Fruit fly (Drosophila melanogaster): ENCODE measurements around the gene CG10431.
A peak's percentile ranks its signal among the peaks of the same experiment; 100 is the strongest.

The CG10431 gene

dm6 chr2L:19023972-19024743 lies 49.6 kb downstream of the CG10431 start (continued):
- TF ChIP-seq CG3919 (GFP tag; optimal IDR thresholded peaks at IDR 0.05) (peak; percentile 54), CG8119 (GFP tag; IDR thresholded peaks at IDR 0.05) (peak; percentile 57; the same call in 2 of the 3 replicates), Lpt (GFP tag; optimal IDR thresholded peaks at IDR 0.05) (no peak), Hr4 (GFP tag; optimal IDR thresholded peaks at IDR 0.05) (peak; percentile 48), ss (GFP tag; optimal IDR thresholded peaks at IDR 0.05) (peak; percentile 27 to 71), CG6854 (GFP tag; optimal IDR thresholded peaks at IDR 0.05) (no peak), dsx (GFP tag; optimal IDR thresholded peaks at IDR 0.05; ENCODE audit: poor library complexity, severe bottlenecking) (peak; percentile 69), Eip78C (GFP tag) (peak; percentile 90), esn (GFP tag; optimal IDR thresholded peaks at IDR 0.05) (peak; percentile 62), dac (GFP tag; optimal IDR thresholded peaks at IDR 0.05) (no peak), CG6808 (GFP tag; optimal IDR thresholded peaks at IDR 0.05) (peak; percentile 75), Eip93F (GFP tag; optimal IDR thresholded peaks at IDR 0.05) (no peak), fd85E (GFP tag; optimal IDR thresholded peaks at IDR 0.05) (no peak), pdm3 (GFP tag; optimal IDR thresholded peaks at IDR 0.05) (peak; percentile 46), achi (GFP tag; optimal IDR thresholded peaks at IDR 0.05) (peak; percentile 57), cyc (GFP tag; optimal IDR thresholded peaks at IDR 0.05) (peak; percentile 28), CG11902 (GFP tag; optimal IDR thresholded peaks at IDR 0.05) (peak; percentile 29), CG32006 (GFP tag; optimal IDR thresholded peaks at IDR 0.05) (peak; percentile 70), CG6792 (GFP tag; optimal IDR thresholded peaks at IDR 0.05) (peak; percentile 54), Ets21C (GFP tag; optimal IDR thresholded peaks at IDR 0.05) (peak; percentile 33), CG11294 (GFP tag; IDR thresholded peaks at IDR 0.05) (no peak; the same call in 1 of the 2 replicates), Sox15 (GFP tag; optimal IDR thresholded peaks at IDR 0.05) (peak; percentile 42), Gug (GFP tag; IDR thresholded peaks at IDR 0.05) (no peak), topi (GFP tag; optimal IDR thresholded peaks at IDR 0.05) (peak; percentile 51), vri (GFP tag; optimal IDR thresholded peaks at IDR 0.05) (peak; percentile 4), net (GFP tag; optimal IDR thresholded peaks at IDR 0.05) (peak; percentile 33), CG7368 (GFP tag; optimal IDR thresholded peaks at IDR 0.05) (no peak), CG11762 (GFP tag; optimal IDR thresholded peaks at IDR 0.05; ENCODE audit: insufficient read depth) (peak; percentile 8), CG4318 (GFP tag; optimal IDR thresholded peaks at IDR 0.05) (peak; percentile 28), salr (GFP tag; optimal IDR thresholded peaks at IDR 0.05) (peak; percentile 31 to 39), CG9139 (GFP tag; optimal IDR thresholded peaks at IDR 0.05) (peak; percentile 55), CG3032 (tag; optimal IDR thresholded peaks at IDR 0.05) (peak; percentile 81)

DNA sequence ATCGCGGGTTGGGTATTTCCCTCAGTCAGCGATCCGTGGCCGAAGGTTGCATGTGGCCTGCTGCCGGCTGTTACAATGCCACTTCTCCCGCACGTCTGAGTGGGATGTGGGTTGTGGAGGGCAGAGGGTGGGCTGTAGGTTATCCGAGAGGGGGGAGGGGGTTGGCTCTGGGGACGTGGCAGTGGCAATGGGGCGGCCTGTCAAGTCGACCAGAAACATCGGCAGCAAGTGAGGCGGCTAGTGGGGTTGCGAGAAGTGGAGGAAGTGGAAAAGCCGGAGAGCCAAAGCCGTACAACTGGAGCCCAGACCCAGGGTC lies 50.2 kb downstream of the CG10431 start:
- TF ChIP-seq ss (GFP tag; optimal IDR thresholded peaks at IDR 0.05) = peak in 1 of 2 experiments; percentile 9
- TF ChIP-seq Ets96B (tag; optimal IDR thresholded peaks at IDR 0.05) = no peak
- TF ChIP-seq acj6 (GFP tag; optimal IDR thresholded peaks at IDR 0.05) = no peak
- TF ChIP-seq cyc (GFP tag; optimal IDR thresholded peaks at IDR 0.05) = no peak
- TF ChIP-seq CG4318 (GFP tag; optimal IDR thresholded peaks at IDR 0.05) = no peak
- no peak for TF ChIP-seq fd85E (GFP tag; optimal IDR thresholded peaks at IDR 0.05)
- TF ChIP-seq salr (GFP tag; optimal IDR thresholded peaks at IDR 0.05) = no peak
- no peak for TF ChIP-seq Smox (GFP tag; optimal IDR thresholded peaks at IDR 0.05)
- no peak for TF ChIP-seq Eip93F (GFP tag; optimal IDR thresholded peaks at IDR 0.05)
- no peak for TF ChIP-seq CG32006 (GFP tag; optimal IDR thresholded peaks at IDR 0.05)
- TF ChIP-seq CG8319 (GFP tag; optimal IDR thresholded peaks at IDR 0.05) = no peak
- TF ChIP-seq CG6163 (GFP tag; IDR thresholded peaks at IDR 0.05) = no peak
- TF ChIP-seq CG6276 (GFP tag; optimal IDR thresholded peaks at IDR 0.05) = no peak
- no peak for TF ChIP-seq Sox14 (GFP tag; optimal IDR thresholded peaks at IDR 0.05)
- TF ChIP-seq Blimp-1 (GFP tag; optimal IDR thresholded peaks at IDR 0.05) = no peak
- no peak for TF ChIP-seq CG34406 (GFP tag; optimal IDR thresholded peaks at IDR 0.05)
- TF ChIP-seq dsx (GFP tag; optimal IDR thresholded peaks at IDR 0.05; ENCODE audit: poor library complexity, severe bottlenecking) = peak; percentile 6
- no peak for TF ChIP-seq CG10669 (GFP tag; optimal IDR thresholded peaks at IDR 0.05)

Measured in whole organism, prepupa.